Worm (Caenorhabditis elegans) whole organism, mixed stage, embryonic: ENCODE results near the gene dhs-21.

Experiments
- ces-1 ChIP-seq: fragments of 150-350 bp; optimal IDR thresholded peaks from 2 replicates; lab custom pipeline; 2014; ENCODE audit warnings: missing biosample characterization, missing genetic modification reagents, missing genetic modification characterization
- elt-1 ChIP-seq: sonication (generic microtip); optimal IDR thresholded peaks from 2 replicates; lab custom pipeline; 2017; ENCODE audit warnings: missing genetic modification characterization, mild to moderate bottlenecking, missing compliant biosample characterization, antibody characterized with exemption, moderate library complexity, borderline replicate concordance; ENCODE audit not compliant: insufficient read depth
- nhr-2 ChIP-seq: fragments of 150-350 bp; optimal IDR thresholded peaks from 2 replicates; lab custom pipeline; 2014; ENCODE audit warnings: missing biosample characterization, missing genetic modification characterization
- nhr-237 ChIP-seq: fragments of 150-350 bp; optimal IDR thresholded peaks from 2 replicates; lab custom pipeline; 2014; ENCODE audit warnings: missing biosample characterization, missing genetic modification characterization
- nhr-28 ChIP-seq: fragments of 150-350 bp; optimal IDR thresholded peaks from 2 replicates; lab custom pipeline; 2014; ENCODE audit warnings: missing biosample characterization, missing genetic modification characterization
- nhr-76 ChIP-seq: sonication (generic microtip); optimal IDR thresholded peaks from 2 replicates; lab custom pipeline; 2017; ENCODE audit warnings: missing biosample characterization, missing genetic modification characterization
- unc-62 ChIP-seq: fragments of 150-350 bp; optimal IDR thresholded peaks from 2 replicates; lab custom pipeline; 2014; ENCODE audit warnings: missing biosample characterization, missing genetic modification reagents, missing genetic modification characterization

DNA sequence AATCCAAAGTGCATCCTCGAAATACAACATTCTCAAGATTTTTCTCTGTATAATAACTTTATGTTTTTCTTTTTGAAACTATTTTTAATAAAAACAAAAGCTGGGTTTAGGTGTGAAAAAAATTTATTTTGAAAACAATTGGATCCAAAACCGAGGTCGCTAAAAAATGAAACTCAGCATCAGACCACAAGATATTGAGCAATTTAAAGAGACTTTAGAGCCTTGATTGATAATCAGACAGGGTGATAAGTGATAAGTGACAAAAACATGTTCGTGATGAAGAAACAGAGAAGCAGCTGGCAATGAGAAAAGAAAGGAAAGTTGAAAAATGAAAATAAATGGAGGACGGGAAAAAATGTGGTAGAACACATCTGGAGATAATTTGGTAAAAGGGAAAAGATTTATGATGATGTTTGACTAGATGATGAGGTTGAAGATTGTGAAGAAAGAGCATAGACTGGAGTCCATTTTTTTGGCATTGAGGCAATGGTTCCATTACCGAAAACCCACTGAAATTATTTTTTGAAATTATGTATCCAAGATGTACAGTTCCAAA is 18.1 kb upstream of the dhs-21 start, which contains the start of gene C15C8.6:
- TF ChIP-seq ces-1 (GFP tag; lab: Kevin White, UChicago) (no peak), unc-62 (GFP tag; lab: Kevin White, UChicago) (no peak), nhr-237 (tag; lab: Kevin White, UChicago) (no peak), nhr-76 (no peak), nhr-28 (tag; lab: Kevin White, UChicago) (no peak), elt-1 (no peak), nhr-2 (no peak)
